Worm (Caenorhabditis elegans) whole organism, L2 larva: Measurements from ENCODE around the gene dlg-1.
A peak's percentile ranks its signal among the peaks of the same experiment; 100 is the strongest.

Source experiments
- blmp-1 ChIP-seq: sonication (generic microtip); optimal IDR thresholded peaks from 2 replicates; lab custom pipeline; 2017; ENCODE audit warnings: missing genetic modification characterization, mild to moderate bottlenecking, missing compliant biosample characterization, antibody characterized with exemption, moderate library complexity; ENCODE audit not compliant: insufficient read depth
- fos-1 ChIP-seq: fragments of 150-350 bp; optimal IDR thresholded peaks from 2 replicates; lab custom pipeline; 2014; ENCODE audit warnings: missing biosample characterization, missing genetic modification characterization
- unc-62 ChIP-seq: fragments of 150-350 bp; optimal IDR thresholded peaks from 2 replicates; lab custom pipeline; 2014; ENCODE audit warnings: missing biosample characterization, missing genetic modification reagents, missing genetic modification characterization

- no peak for TF ChIP-seq unc-62 (GFP tag; lab: Kevin White, UChicago)
- no peak for TF ChIP-seq fos-1 (tag; lab: Kevin White, UChicago)
- TF ChIP-seq blmp-1 (tag; lab: Kevin White, UChicago), result peak; percentile 42
These were observed 9.4 kb downstream of the dlg-1 start for ce11 chrX:5488867-5489266.
